Worm (Caenorhabditis elegans): Measurements from ENCODE around the gene spl-1.

DNA sequence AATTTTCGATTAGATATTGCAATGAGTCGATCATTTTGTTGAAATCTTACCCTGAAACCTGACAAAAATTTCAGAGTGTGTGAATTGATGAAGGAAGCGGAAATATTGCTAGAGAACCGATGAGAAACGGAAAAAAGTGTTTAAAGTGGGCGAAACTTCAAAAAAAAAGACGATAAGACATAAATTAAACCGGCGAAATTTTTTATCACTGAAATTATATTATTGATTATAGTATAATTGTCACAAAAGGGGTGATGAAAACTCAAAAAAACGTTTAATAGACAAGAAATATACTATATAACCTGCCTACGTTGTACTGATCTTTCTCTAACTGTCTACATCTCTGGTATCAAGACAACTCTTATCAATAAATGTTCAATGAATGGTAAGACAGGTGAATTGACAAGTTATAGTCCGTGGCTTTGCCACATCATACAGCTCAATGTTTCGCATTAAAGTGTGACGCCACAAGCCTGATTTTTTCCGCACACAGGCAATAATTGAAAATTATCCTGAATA is 45.8 kb downstream of the spl-1 start, which contains the start of gene pxmp-4:
- no peak for TF ChIP-seq pqm-1 (tag; optimal IDR thresholded peaks at IDR 0.05)
- TF ChIP-seq sptf-1 (tag; optimal IDR thresholded peaks at IDR 0.05) = no peak
- TF ChIP-seq nhr-12 (tag; optimal IDR thresholded peaks at IDR 0.05) = no peak
- TF ChIP-seq ztf-4 (tag; optimal IDR thresholded peaks at IDR 0.05) = no peak
- TF ChIP-seq jun-1 (tag; optimal IDR thresholded peaks at IDR 0.05) = no peak
- no peak for TF ChIP-seq alr-1 (tag; optimal IDR thresholded peaks at IDR 0.05; ENCODE audit: borderline replicate concordance)
- TF ChIP-seq nhr-11 (tag; optimal IDR thresholded peaks at IDR 0.05) = no peak
- no peak for TF ChIP-seq skn-1 (tag; optimal IDR thresholded peaks at IDR 0.05)
- no peak for TF ChIP-seq fkh-4 (tag; optimal IDR thresholded peaks at IDR 0.05; ENCODE audit: borderline replicate concordance)
- TF ChIP-seq unc-130 (tag; optimal IDR thresholded peaks at IDR 0.05) = no peak
- no peak for TF ChIP-seq sox-4 (tag; optimal IDR thresholded peaks at IDR 0.05)
- no peak for TF ChIP-seq aly-2 (tag; optimal IDR thresholded peaks at IDR 0.05)

Measured in whole organism, L1 larva.